Fruit fly (Drosophila melanogaster): Measurements from ENCODE around the gene CG2698.

Gene CG2698

DNA sequence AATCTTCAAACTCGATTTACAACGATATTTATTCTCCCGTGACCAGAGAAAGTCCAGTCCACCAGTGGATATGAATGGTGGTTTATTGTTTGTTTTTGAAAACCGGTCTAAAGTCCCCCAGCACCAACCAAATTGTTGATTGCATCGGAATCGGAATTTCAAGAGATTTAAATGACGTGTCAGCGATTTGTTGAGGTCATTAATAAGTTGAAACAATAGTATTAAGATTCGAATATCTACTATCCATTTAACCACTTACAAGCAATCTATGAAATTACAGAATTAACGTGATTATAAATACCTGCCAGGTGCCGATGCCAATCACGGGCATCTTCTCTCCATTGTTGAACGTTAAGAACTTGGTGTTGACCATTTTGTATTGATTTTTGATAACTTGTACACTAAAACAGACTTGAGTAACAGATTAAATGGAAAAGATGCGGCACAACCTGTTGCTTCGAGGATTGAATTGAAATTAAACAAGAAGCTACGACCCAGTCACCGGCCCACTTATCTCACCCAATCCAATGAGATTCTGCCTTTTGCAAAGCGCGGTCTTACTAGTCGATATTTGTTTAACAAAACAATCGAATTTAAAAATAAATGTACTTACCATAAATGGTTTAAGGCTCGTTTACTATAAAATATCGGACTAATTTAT is 6.4 kb downstream of the CG2698 start, which contains the start of gene CG2767:
Gene CG2767, minus strand, starts transcription at position 516 of the 661 bp plus-strand sequence.
- peak; percentile 13 for TF ChIP-seq bab1 (GFP tag; optimal IDR thresholded peaks at IDR 0.05)
- TF ChIP-seq CG11617 (GFP tag; optimal IDR thresholded peaks at IDR 0.05): no peak
- TF ChIP-seq cic (GFP tag; optimal IDR thresholded peaks at IDR 0.05): no peak
- no peak for TF ChIP-seq CG14711 (tag; optimal IDR thresholded peaks at IDR 0.05)
- TF ChIP-seq tj (GFP tag; optimal IDR thresholded peaks at IDR 0.05): peak; percentile 64
- TF ChIP-seq CG7045 (GFP tag; optimal IDR thresholded peaks at IDR 0.05): no peak
- TF ChIP-seq CG33017 (tag; optimal IDR thresholded peaks at IDR 0.05): peak; percentile 18
- no peak for TF ChIP-seq Crg-1 (GFP tag; optimal IDR thresholded peaks at IDR 0.05)
- no peak for TF ChIP-seq CG1620 (GFP tag; optimal IDR thresholded peaks at IDR 0.05)
- no peak for TF ChIP-seq toe (GFP tag; optimal IDR thresholded peaks at IDR 0.05)
- no peak for TF ChIP-seq cnc (optimal IDR thresholded peaks at IDR 0.05)
- no peak for TF ChIP-seq CG5204 (GFP tag; optimal IDR thresholded peaks at IDR 0.05)
- no peak for TF ChIP-seq CG7101 (tag; optimal IDR thresholded peaks at IDR 0.05)
- peak; percentile 17 for TF ChIP-seq CG12768 (GFP tag; optimal IDR thresholded peaks at IDR 0.05)

DNA sequence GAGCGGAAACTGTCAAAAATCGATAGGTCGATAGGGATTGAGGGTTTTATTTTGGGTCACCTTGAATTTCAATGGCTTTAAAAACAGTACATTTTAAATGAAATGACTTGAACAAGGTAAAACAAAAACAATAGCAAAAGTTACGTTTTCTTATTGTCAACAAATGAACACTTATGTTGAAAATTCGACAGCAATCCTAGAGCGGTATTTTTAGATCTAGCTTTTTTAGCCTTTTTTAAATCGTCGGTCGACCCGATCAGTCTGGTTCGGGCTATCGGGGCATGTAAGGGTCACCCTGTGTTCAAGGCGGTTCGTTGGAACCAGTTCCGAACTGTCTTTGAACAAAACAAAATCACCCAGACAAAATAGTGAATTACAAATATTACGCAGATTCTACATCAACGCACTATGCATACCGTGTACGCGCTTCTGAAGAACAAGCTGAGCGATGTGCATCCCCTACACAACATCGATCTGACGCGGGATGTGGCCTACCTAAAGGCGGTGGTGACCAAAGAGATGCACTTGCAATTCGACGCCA is 7.8 kb downstream of the CG2698 start, which contains the start of the genes CG11052 and CG3223:
Gene CG11052, minus strand, starts transcription at position 218 of the 541 bp plus-strand sequence.
Gene CG3223, plus strand, starts transcription at position 321 of the 541 bp plus-strand sequence.
- TF ChIP-seq bab1 (GFP tag; optimal IDR thresholded peaks at IDR 0.05) (peak; percentile 45), cic (GFP tag; optimal IDR thresholded peaks at IDR 0.05) (no peak), CG11617 (GFP tag; optimal IDR thresholded peaks at IDR 0.05) (no peak), CG1620 (GFP tag; optimal IDR thresholded peaks at IDR 0.05) (no peak), CG14711 (tag; optimal IDR thresholded peaks at IDR 0.05) (peak; percentile 67)

DNA sequence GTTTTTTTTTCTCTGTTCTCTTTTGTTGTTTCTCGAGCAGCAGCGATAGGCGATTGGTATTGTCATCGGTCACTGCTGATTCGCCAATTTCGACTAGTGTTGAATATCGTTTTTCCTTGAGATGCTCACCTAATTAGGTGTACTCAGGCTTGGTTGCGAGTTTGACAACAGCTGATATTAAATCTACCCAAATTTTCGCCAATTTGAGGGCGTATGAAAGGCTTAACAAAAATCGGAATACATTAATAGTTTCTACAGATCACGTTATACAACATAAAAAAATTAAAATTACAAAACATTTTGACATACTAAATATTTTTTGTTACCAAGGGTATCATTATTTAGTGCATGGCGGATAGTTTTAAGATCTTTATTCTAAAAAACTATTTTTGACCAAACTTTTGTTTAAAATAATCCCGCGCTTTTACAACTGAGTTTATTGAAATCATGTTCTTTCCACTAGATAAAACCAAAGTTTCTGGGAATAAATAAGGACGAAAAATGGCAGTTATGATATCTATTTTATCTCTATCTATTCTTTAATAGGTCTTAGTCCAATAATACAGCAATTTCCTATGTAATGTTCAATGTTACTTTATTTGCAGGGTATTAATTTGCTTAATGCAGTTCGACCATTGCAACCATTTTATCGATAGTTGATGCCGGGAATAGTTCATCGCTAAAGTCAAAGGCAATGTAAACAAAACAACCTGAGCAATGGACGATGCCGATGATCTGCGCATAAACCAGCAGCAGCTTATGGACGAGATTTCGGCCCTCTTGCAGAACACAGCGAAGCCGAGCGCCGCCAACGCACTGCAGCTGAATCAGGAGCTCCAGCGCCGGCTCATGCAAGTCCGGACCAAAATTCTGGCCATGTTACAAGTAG is 12.0 kb downstream of the CG2698 start, which contains the start of the genes CG10435 and Pbp95:
Gene CG10435, minus strand, starts transcription at position 81 of the 889 bp plus-strand sequence.
Gene Pbp95, plus strand, starts transcription at position 671 of the 889 bp plus-strand sequence.
- TF ChIP-seq CG33017 (tag; optimal IDR thresholded peaks at IDR 0.05) (no peak), CG14711 (tag; optimal IDR thresholded peaks at IDR 0.05) (peak; percentile 31), toe (GFP tag; optimal IDR thresholded peaks at IDR 0.05) (peak; percentile 79), pad (GFP tag; optimal IDR thresholded peaks at IDR 0.05) (peak; percentile 49), kay (GFP tag; ENCODE audit: borderline replicate concordance) (no peak), ovo (GFP tag; optimal IDR thresholded peaks at IDR 0.05) (no peak), Mnt (GFP tag; optimal IDR thresholded peaks at IDR 0.05) (peak; percentile 60), CG7045 (GFP tag; optimal IDR thresholded peaks at IDR 0.05) (peak; percentile 37), CG1620 (GFP tag; optimal IDR thresholded peaks at IDR 0.05) (peak; percentile 66), Hr96 (GFP tag; optimal IDR thresholded peaks at IDR 0.05) (peak; percentile 4), Clk (GFP tag; optimal IDR thresholded peaks at IDR 0.05) (peak; percentile 32), CG7101 (tag; optimal IDR thresholded peaks at IDR 0.05) (peak; percentile 57), CG11617 (GFP tag; optimal IDR thresholded peaks at IDR 0.05) (peak; percentile 72), CG5204 (GFP tag; optimal IDR thresholded peaks at IDR 0.05) (peak; percentile 80), CG12768 (GFP tag; optimal IDR thresholded peaks at IDR 0.05) (peak; percentile 39), cic (GFP tag; optimal IDR thresholded peaks at IDR 0.05) (no peak), Crg-1 (GFP tag; optimal IDR thresholded peaks at IDR 0.05) (peak; percentile 54), tj (GFP tag; optimal IDR thresholded peaks at IDR 0.05) (peak; percentile 83), cnc (optimal IDR thresholded peaks at IDR 0.05) (no peak), bab1 (GFP tag; optimal IDR thresholded peaks at IDR 0.05) (peak; percentile 33)

DNA sequence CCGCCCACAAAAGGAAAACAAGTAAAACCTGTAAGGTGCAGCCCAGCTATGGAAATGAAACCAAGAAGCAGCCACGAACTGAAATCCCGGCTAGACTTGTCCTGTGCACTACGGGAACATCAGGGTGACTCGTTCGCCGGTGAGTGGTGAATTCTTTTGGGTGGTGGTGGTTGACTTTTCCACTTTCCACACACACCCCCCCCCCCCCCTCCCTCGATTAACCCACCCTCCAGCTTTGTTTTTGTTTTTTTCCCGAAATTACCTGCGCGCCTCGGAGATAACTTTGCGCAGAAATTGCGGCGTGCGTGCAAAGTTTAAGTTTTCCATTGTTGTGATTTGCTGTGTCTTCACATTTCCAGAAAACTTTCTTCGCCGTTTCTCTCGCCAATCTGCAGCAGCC is 25.2 kb downstream of the CG2698 start:
- TF ChIP-seq CG33017 (tag; optimal IDR thresholded peaks at IDR 0.05) (no peak), CG7045 (GFP tag; optimal IDR thresholded peaks at IDR 0.05) (no peak), ovo (GFP tag; optimal IDR thresholded peaks at IDR 0.05) (no peak), toe (GFP tag; optimal IDR thresholded peaks at IDR 0.05) (no peak), kay (GFP tag; ENCODE audit: borderline replicate concordance) (no peak), CG5204 (GFP tag; optimal IDR thresholded peaks at IDR 0.05) (no peak), cnc (optimal IDR thresholded peaks at IDR 0.05) (no peak), CG12768 (GFP tag; optimal IDR thresholded peaks at IDR 0.05) (no peak), Crg-1 (GFP tag; optimal IDR thresholded peaks at IDR 0.05) (no peak), Clk (GFP tag; optimal IDR thresholded peaks at IDR 0.05) (no peak), CG7101 (tag; optimal IDR thresholded peaks at IDR 0.05) (no peak), Hr96 (GFP tag; optimal IDR thresholded peaks at IDR 0.05) (no peak), pad (GFP tag; optimal IDR thresholded peaks at IDR 0.05) (no peak)

DNA sequence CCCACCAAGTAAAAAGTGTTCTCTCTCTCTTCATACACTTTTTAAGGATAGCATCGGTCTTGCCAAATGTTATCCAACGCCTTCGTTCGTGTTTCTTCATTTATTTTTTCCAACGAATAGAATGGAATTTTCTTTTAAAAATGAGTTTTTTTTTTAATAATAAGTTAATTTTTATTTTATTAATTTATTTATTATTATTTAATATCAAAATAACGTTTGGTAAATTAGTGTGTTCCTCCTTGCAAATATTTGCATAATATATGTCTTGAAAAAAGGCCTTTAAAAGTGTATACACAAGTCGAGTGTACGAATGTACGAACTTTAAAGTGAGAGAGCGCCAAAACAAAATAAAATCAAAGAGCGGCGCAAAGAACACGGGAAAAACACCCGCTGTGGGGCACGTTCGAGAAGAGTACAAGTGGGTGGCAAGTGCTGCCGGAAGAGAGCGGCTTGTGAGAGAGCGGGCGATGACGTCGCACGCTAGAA is 25.9 kb downstream of the CG2698 start:
- TF ChIP-seq kay (GFP tag; ENCODE audit: borderline replicate concordance) (no peak), toe (GFP tag; optimal IDR thresholded peaks at IDR 0.05) (no peak), ovo (GFP tag; optimal IDR thresholded peaks at IDR 0.05) (no peak), bab1 (GFP tag; optimal IDR thresholded peaks at IDR 0.05) (peak; percentile 13), Clk (GFP tag; optimal IDR thresholded peaks at IDR 0.05) (no peak), CG7045 (GFP tag; optimal IDR thresholded peaks at IDR 0.05) (peak; percentile 57), CG12768 (GFP tag; optimal IDR thresholded peaks at IDR 0.05) (peak; percentile 42), CG11617 (GFP tag; optimal IDR thresholded peaks at IDR 0.05) (peak; percentile 71), CG5204 (GFP tag; optimal IDR thresholded peaks at IDR 0.05) (no peak), Hr96 (GFP tag; optimal IDR thresholded peaks at IDR 0.05) (no peak), Mnt (GFP tag; optimal IDR thresholded peaks at IDR 0.05) (no peak), cic (GFP tag; optimal IDR thresholded peaks at IDR 0.05) (no peak), CG7101 (tag; optimal IDR thresholded peaks at IDR 0.05) (peak; percentile 68), Crg-1 (GFP tag; optimal IDR thresholded peaks at IDR 0.05) (no peak), CG1620 (GFP tag; optimal IDR thresholded peaks at IDR 0.05) (no peak), CG33017 (tag; optimal IDR thresholded peaks at IDR 0.05) (peak; percentile 81), cnc (optimal IDR thresholded peaks at IDR 0.05) (no peak), pad (GFP tag; optimal IDR thresholded peaks at IDR 0.05) (peak; percentile 1), tj (GFP tag; optimal IDR thresholded peaks at IDR 0.05) (peak; percentile 35), CG14711 (tag; optimal IDR thresholded peaks at IDR 0.05) (no peak)

Data from whole organism, adult.